Worm (Caenorhabditis elegans): ENCODE measurements around the gene srbc-33.

- TF ChIP-seq elt-3 (tag; optimal IDR thresholded peaks at IDR 0.05) (no peak), nhr-23 (tag; optimal IDR thresholded peaks at IDR 0.05) (no peak), aly-2 (tag; optimal IDR thresholded peaks at IDR 0.05) (no peak), pha-4 (tag; optimal IDR thresholded peaks at IDR 0.05) (no peak), daf-12 (tag; optimal IDR thresholded peaks at IDR 0.05) (no peak), ztf-4 (tag; optimal IDR thresholded peaks at IDR 0.05) (no peak), pqm-1 (tag; optimal IDR thresholded peaks at IDR 0.05) (no peak), fkh-10 (GFP tag; optimal IDR thresholded peaks at IDR 0.05) (no peak), nhr-11 (tag; optimal IDR thresholded peaks at IDR 0.05) (no peak), ztf-11 (tag; optimal IDR thresholded peaks at IDR 0.05) (no peak)
Measured at ce11 chrV:3442609-3443008, 42.0 kb downstream of the srbc-33 start.
